Fruit fly (Drosophila melanogaster) whole organism, embryonic: Measurements from ENCODE around the gene Or82a.

Experiments used
- Atf3 ChIP-seq: fragments of 200-800 bp; sonication (Bioruptor generic); optimal IDR thresholded peaks from 3 replicates; lab custom pipeline; 2016; ENCODE audit warnings: missing biosample characterization, missing genetic modification characterization
- B-H1 ChIP-seq: fragments of 200-800 bp; sonication (Bioruptor generic); IDR thresholded peaks from 3 replicates; pipeline ENCODE4 v1.3.6; 2022; ENCODE audit warnings: missing biosample characterization, missing genetic modification characterization
- BEAF-32 ChIP-seq: fragments of 200-800 bp; sonication (Bioruptor generic); optimal IDR thresholded peaks from 3 replicates; lab custom pipeline; 2017; ENCODE audit warnings: missing biosample characterization, missing genetic modification characterization, mild to moderate bottlenecking, moderate library complexity, missing genetic modification reagents
- Bteb2 ChIP-seq: fragments of 200-800 bp; sonication (Bioruptor generic); optimal IDR thresholded peaks from 2 replicates; lab custom pipeline; 2016; ENCODE audit warnings: missing biosample characterization, missing genetic modification characterization
- CG10979 ChIP-seq: fragments of 200-800 bp; sonication (Bioruptor generic); optimal IDR thresholded peaks from 2 replicates; lab custom pipeline; 2018; ENCODE audit warnings: missing biosample characterization, mild to moderate bottlenecking, missing genetic modification characterization, moderate library complexity
- CG17328 ChIP-seq: fragments of 200-800 bp; sonication (Bioruptor generic); IDR thresholded peaks from 2 replicates; pipeline ENCODE4 v1.3.6; 2022; ENCODE audit warnings: missing biosample characterization, missing genetic modification characterization
- CG1792 ChIP-seq: fragments of 200-800 bp; sonication (Bioruptor generic); optimal IDR thresholded peaks from 2 replicates; lab custom pipeline; 2016; ENCODE audit warnings: missing biosample characterization, missing genetic modification characterization
- CG18011 ChIP-seq: fragments of 200-800 bp; sonication (Bioruptor generic); optimal IDR thresholded peaks from 2 replicates; lab custom pipeline; 2017; ENCODE audit warnings: missing biosample characterization, missing genetic modification characterization, mild to moderate bottlenecking, moderate library complexity, missing genotype
- CG2116 ChIP-seq: fragments of 200-800 bp; sonication (Bioruptor generic); optimal IDR thresholded peaks from 3 replicates; lab custom pipeline; 2018; ENCODE audit warnings: missing biosample characterization, mild to moderate bottlenecking, missing genetic modification characterization
- CG2199 ChIP-seq: fragments of 200-800 bp; sonication (Bioruptor generic); IDR thresholded peaks from 3 replicates; pipeline ENCODE4 v1.3.6; 2022; ENCODE audit warnings: missing biosample characterization, missing genetic modification characterization
- CG2202 ChIP-seq: fragments of 200-800 bp; sonication (Bioruptor generic); optimal IDR thresholded peaks from 2 replicates; lab custom pipeline; 2018; ENCODE audit warnings: missing biosample characterization, mild to moderate bottlenecking, missing genetic modification characterization
- CG34376 ChIP-seq: fragments of 200-800 bp; sonication (Bioruptor generic); optimal IDR thresholded peaks from 2 replicates; lab custom pipeline; 2018; ENCODE audit warnings: missing biosample characterization, mild to moderate bottlenecking, missing genetic modification characterization
- CG4404 ChIP-seq: fragments of 200-800 bp; sonication (Bioruptor generic); IDR thresholded peaks from 2 replicates; pipeline ENCODE4 v1.3.6; 2022; ENCODE audit warnings: missing biosample characterization, missing genetic modification characterization
- CG4854 ChIP-seq: fragments of 200-800 bp; sonication (Bioruptor generic); optimal IDR thresholded peaks from 2 replicates; lab custom pipeline; 2016; ENCODE audit warnings: missing biosample characterization, missing genetic modification characterization, inconsistent platforms
- CG6254 ChIP-seq: fragments of 200-800 bp; sonication (Bioruptor generic); optimal IDR thresholded peaks from 3 replicates; lab custom pipeline; 2017; ENCODE audit warnings: mild to moderate bottlenecking, missing biosample characterization, missing genetic modification reagents, missing genetic modification characterization
- CG6765 ChIP-seq: fragments of 200-800 bp; sonication (Bioruptor generic); optimal IDR thresholded peaks from 3 replicates; lab custom pipeline; 2017; ENCODE audit warnings: missing biosample characterization, mild to moderate bottlenecking, missing genetic modification characterization
- CG7839 ChIP-seq: fragments of 200-800 bp; sonication (Bioruptor generic); optimal IDR thresholded peaks from 3 replicates; lab custom pipeline; 2018; ENCODE audit warnings: missing biosample characterization, mild to moderate bottlenecking, missing genetic modification characterization, moderate library complexity
- CG8478 ChIP-seq: fragments of >200 bp; optimal IDR thresholded peaks from 2 replicates; lab custom pipeline; 2018
- CoRest ChIP-seq: fragments of 200-800 bp; sonication (Bioruptor generic); optimal IDR thresholded peaks from 3 replicates; lab custom pipeline; 2018; ENCODE audit warnings: missing biosample characterization, mild to moderate bottlenecking, missing genetic modification characterization, moderate library complexity
- D19A ChIP-seq: fragments of 200-800 bp; optimal IDR thresholded peaks from 3 replicates; lab custom pipeline; 2019; ENCODE audit warnings: missing biosample characterization, mild to moderate bottlenecking, missing genetic modification characterization, moderate library complexity
- Dbx ChIP-seq: fragments of 200-800 bp; sonication (Bioruptor generic); IDR thresholded peaks from 3 replicates; pipeline ENCODE4 v1.3.6; 2022; ENCODE audit warnings: missing biosample characterization, missing genetic modification characterization
- Dek ChIP-seq: fragments of 200-800 bp; sonication (Bioruptor generic); optimal IDR thresholded peaks from 3 replicates; lab custom pipeline; 2019; ENCODE audit warnings: missing biosample characterization, mild to moderate bottlenecking, missing genetic modification characterization, moderate library complexity
- Dip2 ChIP-seq: fragments of 200-800 bp; sonication (Bioruptor generic); IDR thresholded peaks from 2 replicates; pipeline ENCODE4 v1.3.6; 2022; ENCODE audit warnings: missing biosample characterization, missing genetic modification characterization
- GATAe ChIP-seq: fragments of 200-800 bp; sonication (Bioruptor generic); conservative IDR thresholded peaks from 2 replicates; pipeline ENCODE4 v1.3.6; 2022; ENCODE audit warnings: missing biosample characterization, missing genetic modification characterization
- HLH4C ChIP-seq: fragments of 200-800 bp; sonication (Bioruptor generic); IDR thresholded peaks from 3 replicates; pipeline ENCODE4 v1.3.6; 2022; ENCODE audit warnings: missing biosample characterization, missing genetic modification characterization; ENCODE audit not compliant: partially characterized antibody
- HmgZ ChIP-seq: fragments of 200-800 bp; sonication (Bioruptor generic); optimal IDR thresholded peaks from 2 replicates; lab custom pipeline; 2018; ENCODE audit warnings: missing biosample characterization, mild to moderate bottlenecking, missing genetic modification characterization
- Hmr ChIP-seq: fragments of 200-800 bp; sonication (Bioruptor generic); optimal IDR thresholded peaks from 3 replicates; lab custom pipeline; 2017; ENCODE audit warnings: mild to moderate bottlenecking, missing biosample characterization, missing genetic modification reagents, missing genetic modification characterization
- Hsf ChIP-seq: fragments of 200-800 bp; sonication (Bioruptor generic); optimal IDR thresholded peaks from 3 replicates; lab custom pipeline; 2016; ENCODE audit warnings: missing biosample characterization, missing genetic modification characterization
- Lhr ChIP-seq: fragments of 200-800 bp; sonication (Bioruptor generic); optimal IDR thresholded peaks from 3 replicates; lab custom pipeline; 2017; ENCODE audit warnings: mild to moderate bottlenecking, missing biosample characterization, missing genetic modification reagents, missing genetic modification characterization
- NK7.1 ChIP-seq: fragments of 200-800 bp; sonication (Bioruptor generic); optimal IDR thresholded peaks from 3 replicates; lab custom pipeline; 2016; ENCODE audit warnings: missing biosample characterization, missing genetic modification characterization
- NfI ChIP-seq: fragments of 200-800 bp; sonication (Bioruptor generic); optimal IDR thresholded peaks from 3 replicates; lab custom pipeline; 2018; ENCODE audit warnings: missing biosample characterization, mild to moderate bottlenecking, missing genetic modification characterization, moderate library complexity
- Rfx ChIP-seq: fragments of 200-800 bp; sonication (Bioruptor generic); IDR thresholded peaks from 2 replicates; pipeline ENCODE4 v1.3.6; 2022; ENCODE audit warnings: missing biosample characterization, missing genetic modification characterization
- Sin3A ChIP-seq: fragments of >200 bp; optimal IDR thresholded peaks from 2 replicates; lab custom pipeline; 2018
- YL-1 ChIP-seq: fragments of 200-800 bp; sonication (Bioruptor generic); optimal IDR thresholded peaks from 3 replicates; lab custom pipeline; 2017; ENCODE audit warnings: missing biosample characterization, mild to moderate bottlenecking, missing genetic modification characterization
- az2 ChIP-seq: fragments of 200-800 bp; sonication (Bioruptor generic); optimal IDR thresholded peaks from 3 replicates; lab custom pipeline; 2016; ENCODE audit warnings: missing biosample characterization, missing genetic modification characterization
- chif ChIP-seq, 2 experiments: fragments of 200-800 bp; sonication (Bioruptor generic); optimal IDR thresholded peaks; 3 replicates each; lab custom pipeline; 2016; ENCODE audit warnings: missing biosample characterization in 2 of 2, missing genetic modification characterization in 2 of 2
- ci ChIP-seq: fragments of 200-800 bp; sonication (Bioruptor generic); IDR thresholded peaks from 3 replicates; pipeline ENCODE4 v1.3.6; 2022; ENCODE audit warnings: missing biosample characterization, missing genetic modification characterization
- croc ChIP-seq: fragments of 200-800 bp; sonication (Bioruptor generic); conservative IDR thresholded peaks from 3 replicates; pipeline ENCODE4 v1.3.6; 2022; ENCODE audit warnings: missing biosample characterization, missing genetic modification characterization
- emc ChIP-seq: fragments of 200-800 bp; sonication (Bioruptor generic); optimal IDR thresholded peaks from 2 replicates; lab custom pipeline; 2016; ENCODE audit warnings: missing biosample characterization, missing genetic modification characterization
- fd64A ChIP-seq: fragments of 200-800 bp; sonication (Bioruptor generic); optimal IDR thresholded peaks from 3 replicates; lab custom pipeline; 2018; ENCODE audit warnings: missing biosample characterization, mild to moderate bottlenecking, missing genetic modification characterization
- klu ChIP-seq: fragments of 200-800 bp; sonication (Bioruptor generic); IDR thresholded peaks from 2 replicates; pipeline ENCODE4 v1.3.6; 2022; ENCODE audit warnings: missing biosample characterization, missing genetic modification characterization
- luna ChIP-seq: fragments of 200-800 bp; sonication (Bioruptor generic); optimal IDR thresholded peaks from 2 replicates; lab custom pipeline; 2016; ENCODE audit warnings: missing biosample characterization, missing genetic modification characterization
- pzg ChIP-seq: fragments of 200-800 bp; sonication (Bioruptor generic); optimal IDR thresholded peaks from 3 replicates; lab custom pipeline; 2018; ENCODE audit warnings: missing biosample characterization, mild to moderate bottlenecking, missing genetic modification characterization, moderate library complexity
- scrt ChIP-seq: fragments of 200-800 bp; sonication (Bioruptor generic); optimal IDR thresholded peaks from 2 replicates; lab custom pipeline; 2018; ENCODE audit warnings: missing biosample characterization, mild to moderate bottlenecking, missing genetic modification characterization, moderate library complexity
- sd ChIP-seq: fragments of 200-800 bp; sonication (Bioruptor generic); optimal IDR thresholded peaks from 3 replicates; lab custom pipeline; 2018; ENCODE audit warnings: missing biosample characterization, mild to moderate bottlenecking, missing genetic modification characterization, moderate library complexity
- slou ChIP-seq: fragments of 200-800 bp; sonication (Bioruptor generic); optimal IDR thresholded peaks from 3 replicates; lab custom pipeline; 2016; ENCODE audit warnings: missing biosample characterization, missing genetic modification characterization
- sob ChIP-seq: fragments of 200-800 bp; sonication (Bioruptor generic); IDR thresholded peaks from 2 replicates; pipeline ENCODE4 v1.3.6; 2022; ENCODE audit warnings: missing biosample characterization, missing genetic modification characterization
- sr ChIP-seq: fragments of 200-800 bp; sonication (Bioruptor generic); IDR thresholded peaks from 3 replicates; pipeline ENCODE4 v1.3.6; 2022; ENCODE audit warnings: missing biosample characterization, missing genetic modification characterization
- stc ChIP-seq: fragments of 200-800 bp; sonication (Bioruptor generic); IDR thresholded peaks from 2 replicates; pipeline ENCODE4 v1.3.6; 2022; ENCODE audit warnings: missing biosample characterization, missing genetic modification characterization
- tin ChIP-seq: fragments of 200-800 bp; sonication (Bioruptor generic); optimal IDR thresholded peaks from 3 replicates; lab custom pipeline; 2016; ENCODE audit warnings: missing biosample characterization, missing genetic modification characterization
- unc-4 ChIP-seq: fragments of 200-800 bp; sonication (Bioruptor generic); IDR thresholded peaks from 2 replicates; pipeline ENCODE4 v1.3.6; 2022; ENCODE audit warnings: missing biosample characterization, missing genetic modification characterization; ENCODE audit not compliant: partially characterized antibody
- zf30C ChIP-seq: fragments of 200-800 bp; sonication (Bioruptor generic); optimal IDR thresholded peaks from 3 replicates; lab custom pipeline; 2018; ENCODE audit warnings: missing biosample characterization, mild to moderate bottlenecking, missing genetic modification characterization

Or82a gene

DNA sequence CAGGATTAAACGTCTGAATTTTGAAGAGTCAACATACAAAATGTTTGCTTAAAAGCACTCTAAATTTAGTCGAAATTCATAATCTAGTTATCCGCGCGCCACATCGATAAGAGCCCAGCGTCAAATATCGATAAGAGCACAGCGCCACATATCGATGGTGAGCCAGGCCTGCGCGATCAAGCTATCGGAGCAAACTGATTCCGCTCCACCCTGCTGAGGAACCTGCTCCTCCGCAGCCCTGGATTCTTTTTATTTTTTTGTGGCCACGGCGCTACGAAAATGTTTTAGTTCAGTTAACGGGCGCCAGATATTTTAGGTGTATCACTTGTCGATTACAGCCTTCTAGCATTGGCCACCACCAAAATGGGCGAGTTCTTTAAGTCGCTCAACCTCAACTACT lies 36.0 kb upstream of the Or82a start (continued):
- TF ChIP-seq CoRest (tag; lab: Kevin White, UChicago) (peak; percentile 32), slou (GFP tag; lab: Kevin White, UChicago) (no peak), CG18011 (GFP tag; lab: Kevin White, UChicago) (peak; percentile 20), Atf3 (GFP tag; lab: Kevin White, UChicago) (no peak), CG8478 (lab: Kevin White, UChicago) (no peak), CG2116 (peak; percentile 86), Rfx (peak; percentile 76), CG6765 (GFP tag; lab: Kevin White, UChicago) (no peak), CG1792 (GFP tag; lab: Kevin White, UChicago) (peak; percentile 22), CG34376 (peak; percentile 51), Hsf (GFP tag; lab: Kevin White, UChicago) (peak; percentile 54), sr (GFP tag; lab: Robert Waterston, UW) (no peak), CG4404 (GFP tag; lab: Robert Waterston, UW) (no peak), NK7.1 (GFP tag; lab: Kevin White, UChicago) (peak; percentile 18), croc (GFP tag; lab: Robert Waterston, UW) (no peak; the same call in 2 of the 3 replicates), CG17328 (peak; percentile 65), HLH4C (peak; percentile 97), Hmr (GFP tag; lab: Kevin White, UChicago) (peak; percentile 74), CG2202 (tag; lab: Kevin White, UChicago) (no peak), zf30C (GFP tag; lab: Kevin White, UChicago) (no peak), Dip2 (GFP tag; lab: Robert Waterston, UW) (no peak), CG4854 (GFP tag; lab: Kevin White, UChicago) (no peak), stc (GFP tag; lab: Robert Waterston, UW) (no peak), NfI (GFP tag; lab: Kevin White, UChicago) (no peak), HmgZ (peak; percentile 74), B-H1 (no peak), D19A (no peak), klu (GFP tag; lab: Robert Waterston, UW) (no peak), az2 (GFP tag; lab: Kevin White, UChicago) (no peak), sob (GFP tag; lab: Robert Waterston, UW) (peak; percentile 74), CG7839 (tag; lab: Kevin White, UChicago) (no peak), unc-4 (peak; percentile 97), tin (peak; percentile 56), Sin3A (peak; percentile 73), fd64A (GFP tag; lab: Kevin White, UChicago) (no peak), ci (GFP tag; lab: Robert Waterston, UW) (peak; percentile 48; the same call in 2 of the 3 replicates), Lhr (GFP tag; lab: Kevin White, UChicago) (peak; percentile 88), Dek (tag; lab: Kevin White, UChicago) (peak; percentile 45), Bteb2 (GFP tag; lab: Kevin White, UChicago) (no peak), CG6254 (GFP tag; lab: Kevin White, UChicago) (no peak), sd (tag; lab: Kevin White, UChicago) (no peak), luna (GFP tag; lab: Kevin White, UChicago) (peak; percentile 45), CG2199 (0 out of 3 replicates have a peak, but pooled peaks have one; percentile 76), chif (GFP tag; optimal IDR thresholded peaks at IDR 0.05; lab: Kevin White, UChicago) (peak; percentile 7 to 17), pzg (peak; percentile 97), YL-1 (GFP tag; lab: Kevin White, UChicago) (peak; percentile 87), CG10979 (tag; lab: Kevin White, UChicago) (peak; percentile 4), scrt (GFP tag; lab: Kevin White, UChicago) (no peak), GATAe (GFP tag; lab: Robert Waterston, UW) (no peak), emc (GFP tag; lab: Kevin White, UChicago) (peak; percentile 30), Dbx (GFP tag; lab: Robert Waterston, UW) (peak; percentile 70; the same call in 2 of the 3 replicates), BEAF-32 (peak; percentile 98)
